Worm (Caenorhabditis elegans): ENCODE measurements around the gene fmi-1.

Gene fmi-1

ce11 chrV:13018761-13019160 is at the start of gene fmi-1:
Gene fmi-1 (plus strand): TSS chrV:13019061.
- no peak for TF ChIP-seq hmg-4 (GFP tag; optimal IDR thresholded peaks at IDR 0.05)
- TF ChIP-seq F13C5.2 (tag; optimal IDR thresholded peaks at IDR 0.05) = no peak
- no peak for TF ChIP-seq scrt-1 (GFP tag; IDR thresholded peaks at IDR 0.05)
- TF ChIP-seq tra-4 (tag; optimal IDR thresholded peaks at IDR 0.05) = no peak
- TF ChIP-seq ceh-36 (tag; optimal IDR thresholded peaks at IDR 0.05) = no peak
- TF ChIP-seq B0310.2 (tag; optimal IDR thresholded peaks at IDR 0.05) = no peak

- TF ChIP-seq ets-7 (tag; optimal IDR thresholded peaks at IDR 0.05) (no peak), pes-1 (GFP tag; IDR thresholded peaks at IDR 0.05) (no peak), hmg-4 (GFP tag; optimal IDR thresholded peaks at IDR 0.05) (no peak), sea-1 (GFP tag; conservative IDR thresholded peaks at IDR 0.05) (no peak), B0310.2 (tag; optimal IDR thresholded peaks at IDR 0.05) (no peak), aly-1 (tag; optimal IDR thresholded peaks at IDR 0.05) (no peak), scrt-1 (GFP tag; IDR thresholded peaks at IDR 0.05) (no peak), tbx-11 (GFP tag; IDR thresholded peaks at IDR 0.05) (no peak), hmbx-1 (tag; optimal IDR thresholded peaks at IDR 0.05) (no peak), ceh-36 (tag; optimal IDR thresholded peaks at IDR 0.05) (no peak), ceh-13 (GFP tag; optimal IDR thresholded peaks at IDR 0.05) (no peak), ama-1 (optimal IDR thresholded peaks at IDR 0.05) (no peak), hnd-1 (tag; optimal IDR thresholded peaks at IDR 0.05) (no peak), F13C5.2 (tag; optimal IDR thresholded peaks at IDR 0.05) (no peak), flt-1 (GFP tag; IDR thresholded peaks at IDR 0.05) (no peak), tra-4 (tag; optimal IDR thresholded peaks at IDR 0.05) (no peak)
Observed at ce11 chrV:12970575-12971160, 48.2 kb upstream of the fmi-1 start, which contains the start of gene pnn-1. Gene pnn-1 (plus strand): TSS chrV:12971110.

- TF ChIP-seq tbx-11 (GFP tag; IDR thresholded peaks at IDR 0.05) = no peak
- no peak for TF ChIP-seq ama-1 (optimal IDR thresholded peaks at IDR 0.05)
- no peak for TF ChIP-seq scrt-1 (GFP tag; IDR thresholded peaks at IDR 0.05)
- no peak for TF ChIP-seq B0310.2 (tag; optimal IDR thresholded peaks at IDR 0.05)
- no peak for TF ChIP-seq tbx-37 (GFP tag; conservative IDR thresholded peaks at IDR 0.05)
- TF ChIP-seq hmbx-1 (tag; optimal IDR thresholded peaks at IDR 0.05) = no peak
- TF ChIP-seq sea-1 (GFP tag; conservative IDR thresholded peaks at IDR 0.05) = no peak
- TF ChIP-seq aly-1 (tag; optimal IDR thresholded peaks at IDR 0.05) = no peak
- TF ChIP-seq ceh-36 (tag; optimal IDR thresholded peaks at IDR 0.05) = no peak
- TF ChIP-seq flt-1 (GFP tag; IDR thresholded peaks at IDR 0.05) = no peak
- TF ChIP-seq hmg-4 (GFP tag; optimal IDR thresholded peaks at IDR 0.05) = no peak
- TF ChIP-seq F13C5.2 (tag; optimal IDR thresholded peaks at IDR 0.05) = no peak
Observed at ce11 chrV:12974047-12974446, 44.8 kb upstream of the fmi-1 start.

- TF ChIP-seq scrt-1 (GFP tag; IDR thresholded peaks at IDR 0.05) (no peak), tra-4 (tag; optimal IDR thresholded peaks at IDR 0.05) (no peak), hmg-4 (GFP tag; optimal IDR thresholded peaks at IDR 0.05) (no peak), sea-1 (GFP tag; conservative IDR thresholded peaks at IDR 0.05) (no peak), hmbx-1 (tag; optimal IDR thresholded peaks at IDR 0.05) (no peak), pes-1 (GFP tag; IDR thresholded peaks at IDR 0.05) (no peak), F13C5.2 (tag; optimal IDR thresholded peaks at IDR 0.05) (no peak), tbx-11 (GFP tag; IDR thresholded peaks at IDR 0.05) (no peak), B0310.2 (tag; optimal IDR thresholded peaks at IDR 0.05) (no peak), ceh-36 (tag; optimal IDR thresholded peaks at IDR 0.05) (no peak)
Observed at ce11 chrV:12987061-12987460, 31.8 kb upstream of the fmi-1 start, which contains the start of gene shw-3. Gene shw-3 (minus strand): TSS chrV:12987161.

- no peak for TF ChIP-seq F13C5.2 (tag; optimal IDR thresholded peaks at IDR 0.05)
Observed at ce11 chrV:12988256-12988655, 30.6 kb upstream of the fmi-1 start, which contains the start of gene F15B9.8. Gene F15B9.8 (plus strand): TSS chrV:12988556.

ce11 chrV:12992891-12993290 is 26.0 kb upstream of the fmi-1 start, which contains the start of the genes F15B9.11 and dsl-7:
Gene F15B9.11 (minus strand): TSS chrV:12992895.
Gene dsl-7 (plus strand): TSS chrV:12993150.
- TF ChIP-seq B0310.2 (tag; optimal IDR thresholded peaks at IDR 0.05) (no peak), scrt-1 (GFP tag; IDR thresholded peaks at IDR 0.05) (no peak), ama-1 (optimal IDR thresholded peaks at IDR 0.05) (no peak), ceh-36 (tag; optimal IDR thresholded peaks at IDR 0.05) (no peak), tbx-37 (GFP tag; conservative IDR thresholded peaks at IDR 0.05) (no peak), ceh-13 (GFP tag; optimal IDR thresholded peaks at IDR 0.05) (no peak), tbx-11 (GFP tag; IDR thresholded peaks at IDR 0.05) (no peak), hnd-1 (tag; optimal IDR thresholded peaks at IDR 0.05) (no peak)

ce11 chrV:12995269-12995668 is 23.6 kb upstream of the fmi-1 start, which contains the start of gene far-5:
Gene far-5 (plus strand): TSS chrV:12995569.
- TF ChIP-seq ama-1 (optimal IDR thresholded peaks at IDR 0.05) = no peak
- TF ChIP-seq ets-7 (tag; optimal IDR thresholded peaks at IDR 0.05) = no peak
- TF ChIP-seq tbx-11 (GFP tag; IDR thresholded peaks at IDR 0.05) = no peak
- no peak for TF ChIP-seq hmg-4 (GFP tag; optimal IDR thresholded peaks at IDR 0.05)
- TF ChIP-seq F13C5.2 (tag; optimal IDR thresholded peaks at IDR 0.05) = no peak
- TF ChIP-seq hmbx-1 (tag; optimal IDR thresholded peaks at IDR 0.05) = no peak
- TF ChIP-seq hnd-1 (tag; optimal IDR thresholded peaks at IDR 0.05) = no peak
- TF ChIP-seq ceh-13 (GFP tag; optimal IDR thresholded peaks at IDR 0.05) = no peak
- no peak for TF ChIP-seq pes-1 (GFP tag; IDR thresholded peaks at IDR 0.05)
- TF ChIP-seq ceh-36 (tag; optimal IDR thresholded peaks at IDR 0.05) = no peak

- TF ChIP-seq hnd-1 (tag; optimal IDR thresholded peaks at IDR 0.05) = no peak
- no peak for TF ChIP-seq F13C5.2 (tag; optimal IDR thresholded peaks at IDR 0.05)
- TF ChIP-seq pes-1 (GFP tag; IDR thresholded peaks at IDR 0.05) = no peak
- no peak for TF ChIP-seq ama-1 (optimal IDR thresholded peaks at IDR 0.05)
- TF ChIP-seq B0310.2 (tag; optimal IDR thresholded peaks at IDR 0.05) = no peak
- TF ChIP-seq scrt-1 (GFP tag; IDR thresholded peaks at IDR 0.05) = no peak
- TF ChIP-seq tra-4 (tag; optimal IDR thresholded peaks at IDR 0.05) = no peak
- TF ChIP-seq aly-1 (tag; optimal IDR thresholded peaks at IDR 0.05) = no peak
- TF ChIP-seq ceh-36 (tag; optimal IDR thresholded peaks at IDR 0.05) = no peak
- TF ChIP-seq ceh-13 (GFP tag; optimal IDR thresholded peaks at IDR 0.05) = no peak
- no peak for TF ChIP-seq tbx-37 (GFP tag; conservative IDR thresholded peaks at IDR 0.05)
- TF ChIP-seq flt-1 (GFP tag; IDR thresholded peaks at IDR 0.05) = no peak
- TF ChIP-seq sea-1 (GFP tag; conservative IDR thresholded peaks at IDR 0.05) = no peak
Observed at ce11 chrV:12997422-12997821, 21.4 kb upstream of the fmi-1 start, which contains the start of gene far-3. Gene far-3 (minus strand): TSS chrV:12997522.
